Worm (Caenorhabditis elegans) whole organism, L2 larva: ENCODE data around the gene gfat-1.

Experiments used
- C34F6.9 ChIP-seq: fragments of 150-350 bp; optimal IDR thresholded peaks from 2 replicates; lab custom pipeline; 2014; ENCODE audit warnings: missing biosample characterization, missing genetic modification characterization
- F13H6.1 ChIP-seq: sonication (generic microtip); optimal IDR thresholded peaks from 2 replicates; lab custom pipeline; 2016; ENCODE audit warnings: missing genetic modification characterization, missing compliant biosample characterization
- R02D3.7 ChIP-seq: fragments of 150-350 bp; optimal IDR thresholded peaks from 2 replicates; lab custom pipeline; 2014; ENCODE audit warnings: missing biosample characterization, missing genetic modification characterization
- Y55F3AM.14 ChIP-seq: fragments of 200-800 bp; sonication (Bioruptor generic); optimal IDR thresholded peaks from 2 replicates; lab custom pipeline; 2018; ENCODE audit warnings: mild to moderate bottlenecking, missing genetic modification characterization, missing compliant biosample characterization
- ZK546.5 ChIP-seq: sonication (generic microtip); optimal IDR thresholded peaks from 2 replicates; lab custom pipeline; 2017; ENCODE audit warnings: missing biosample characterization, missing genetic modification characterization
- aly-2 ChIP-seq: fragments of 150-350 bp; optimal IDR thresholded peaks from 2 replicates; lab custom pipeline; 2014; ENCODE audit warnings: missing biosample characterization, missing genetic modification characterization
- ama-1 ChIP-seq: fragments of 150-350 bp; optimal IDR thresholded peaks from 2 replicates; lab custom pipeline; 2018; ENCODE audit warnings: inconsistent platforms
- blmp-1 ChIP-seq: sonication (generic microtip); optimal IDR thresholded peaks from 2 replicates; lab custom pipeline; 2017; ENCODE audit warnings: missing genetic modification characterization, mild to moderate bottlenecking, missing compliant biosample characterization, antibody characterized with exemption, moderate library complexity; ENCODE audit not compliant: insufficient read depth
- ceh-16 ChIP-seq: fragments of 150-350 bp; optimal IDR thresholded peaks from 2 replicates; lab custom pipeline; 2014; ENCODE audit warnings: missing biosample characterization, missing genetic modification characterization
- ceh-82 ChIP-seq: fragments of 150-350 bp; optimal IDR thresholded peaks from 2 replicates; lab custom pipeline; 2014; ENCODE audit warnings: missing biosample characterization, missing genetic modification characterization
- crh-2 ChIP-seq: sonication (generic microtip); optimal IDR thresholded peaks from 2 replicates; lab custom pipeline; 2017; ENCODE audit warnings: missing biosample characterization, missing genetic modification characterization
- dmd-4 ChIP-seq: sonication (generic microtip); optimal IDR thresholded peaks from 2 replicates; lab custom pipeline; 2017; ENCODE audit warnings: missing biosample characterization, missing genetic modification characterization
- egl-27 ChIP-seq: sonication (generic microtip); optimal IDR thresholded peaks from 3 replicates; lab custom pipeline; 2017; ENCODE audit warnings: missing biosample characterization, missing genetic modification reagents, missing genetic modification characterization
- elt-3 ChIP-seq: sonication (generic microtip); optimal IDR thresholded peaks from 2 replicates; lab custom pipeline; 2017; ENCODE audit warnings: missing biosample characterization, missing genetic modification characterization
- fos-1 ChIP-seq: fragments of 150-350 bp; optimal IDR thresholded peaks from 2 replicates; lab custom pipeline; 2014; ENCODE audit warnings: missing biosample characterization, missing genetic modification characterization
- gmeb-1 ChIP-seq: fragments of 150-350 bp; optimal IDR thresholded peaks from 2 replicates; lab custom pipeline; 2014; ENCODE audit warnings: missing biosample characterization, missing genetic modification characterization
- lin-11 ChIP-seq: fragments of 150-350 bp; sonication (generic microtip); optimal IDR thresholded peaks from 2 replicates; lab custom pipeline; 2014; ENCODE audit warnings: missing biosample characterization, missing genetic modification characterization, inconsistent platforms, mixed read lengths
- lin-13 ChIP-seq: fragments of 150-350 bp; optimal IDR thresholded peaks from 2 replicates; lab custom pipeline; 2014; ENCODE audit warnings: missing biosample characterization, missing genetic modification reagents, missing genetic modification characterization
- lin-39 ChIP-seq: fragments of 150-350 bp; optimal IDR thresholded peaks from 2 replicates; lab custom pipeline; 2014; ENCODE audit warnings: missing biosample characterization, missing genetic modification reagents, missing genetic modification characterization
- lsy-2 ChIP-seq, 2 experiments: fragments of 150-350 bp in 1 of 2; sonication (generic microtip) in 1 of 2; optimal IDR thresholded peaks; 2 replicates each; lab custom pipeline; 2014 to 2017; ENCODE audit warnings: missing biosample characterization in 2 of 2, missing genetic modification characterization in 2 of 2
- mab-5 ChIP-seq: fragments of 150-350 bp; optimal IDR thresholded peaks from 2 replicates; lab custom pipeline; 2014; ENCODE audit warnings: missing biosample characterization, missing genetic modification characterization
- mbf-1 ChIP-seq: sonication (generic microtip); optimal IDR thresholded peaks from 2 replicates; lab custom pipeline; 2017; ENCODE audit warnings: missing biosample characterization, missing genetic modification characterization
- mdl-1 ChIP-seq, 2 experiments: fragments of 150-350 bp in 1 of 2; sonication (generic microtip) in 1 of 2; optimal IDR thresholded peaks; 2 replicates each; lab custom pipeline; 2017; ENCODE audit warnings: missing biosample characterization in 2 of 2, missing genetic modification characterization in 2 of 2
- nhr-10 ChIP-seq: sonication (generic microtip); optimal IDR thresholded peaks from 2 replicates; lab custom pipeline; 2017; ENCODE audit warnings: missing biosample characterization, missing genetic modification characterization
- nhr-12 ChIP-seq: fragments of 150-350 bp; optimal IDR thresholded peaks from 2 replicates; lab custom pipeline; 2014; ENCODE audit warnings: missing biosample characterization, missing genetic modification characterization
- nhr-129 ChIP-seq: fragments of 150-350 bp; optimal IDR thresholded peaks from 2 replicates; lab custom pipeline; 2014; ENCODE audit warnings: missing biosample characterization, missing genetic modification characterization
- nhr-21 ChIP-seq: fragments of 150-350 bp; optimal IDR thresholded peaks from 2 replicates; lab custom pipeline; 2014; ENCODE audit warnings: missing biosample characterization, missing genetic modification characterization
- nhr-23 ChIP-seq: fragments of 150-350 bp; optimal IDR thresholded peaks from 2 replicates; lab custom pipeline; 2014; ENCODE audit warnings: missing biosample characterization, missing genetic modification reagents, missing genetic modification characterization
- nhr-237 ChIP-seq: fragments of 150-350 bp; optimal IDR thresholded peaks from 2 replicates; lab custom pipeline; 2014; ENCODE audit warnings: missing biosample characterization, missing genetic modification characterization
- nhr-25 ChIP-seq: fragments of 150-350 bp; sonication (generic microtip); optimal IDR thresholded peaks from 3 replicates; lab custom pipeline; 2014; ENCODE audit warnings: missing biosample characterization, missing genetic modification characterization
- nhr-77 ChIP-seq: fragments of 150-350 bp; optimal IDR thresholded peaks from 2 replicates; lab custom pipeline; 2014; ENCODE audit warnings: missing biosample characterization, missing genetic modification characterization
- peb-1 ChIP-seq: fragments of 150-350 bp; optimal IDR thresholded peaks from 2 replicates; lab custom pipeline; 2014; ENCODE audit warnings: missing biosample characterization, missing genetic modification characterization
- sem-4 ChIP-seq: fragments of 150-350 bp; optimal IDR thresholded peaks from 2 replicates; lab custom pipeline; 2014; ENCODE audit warnings: missing biosample characterization, missing genetic modification reagents, missing genetic modification characterization
- skn-1 ChIP-seq: sonication (generic microtip); optimal IDR thresholded peaks from 2 replicates; lab custom pipeline; 2017; ENCODE audit warnings: missing biosample characterization, missing genetic modification characterization
- sma-3 ChIP-seq: sonication (generic microtip); optimal IDR thresholded peaks from 2 replicates; lab custom pipeline; 2016; ENCODE audit warnings: missing genetic modification reagents, missing genetic modification characterization, missing compliant biosample characterization
- sma-9 ChIP-seq, 2 experiments: fragments of 150-350 bp in 1 of 2; sonication (generic microtip) in 1 of 2; optimal IDR thresholded peaks; 2 replicates each; lab custom pipeline; 2014 to 2016; ENCODE audit warnings: missing genetic modification characterization in 2 of 2, mild to moderate bottlenecking in 1 of 2, missing biosample characterization in 1 of 2, missing compliant biosample characterization in 1 of 2, missing genetic modification reagents in 1 of 2, moderate library complexity in 1 of 2
- snpc-4 ChIP-seq: fragments of 150-350 bp; optimal IDR thresholded peaks from 2 replicates; lab custom pipeline; 2014; ENCODE audit warnings: missing biosample characterization, missing genetic modification characterization
- unc-39 ChIP-seq: fragments of 150-350 bp; optimal IDR thresholded peaks from 2 replicates; lab custom pipeline; 2014; ENCODE audit warnings: missing biosample characterization, missing genetic modification characterization
- unc-55 ChIP-seq: fragments of 150-350 bp; sonication (generic microtip); optimal IDR thresholded peaks from 3 replicates; lab custom pipeline; 2014; ENCODE audit warnings: missing biosample characterization, missing genetic modification reagents, missing genetic modification characterization
- zag-1 ChIP-seq: fragments of 150-350 bp; optimal IDR thresholded peaks from 2 replicates; lab custom pipeline; 2014; ENCODE audit warnings: missing biosample characterization, missing genetic modification characterization
- ztf-11 ChIP-seq: sonication (generic microtip); optimal IDR thresholded peaks from 2 replicates; lab custom pipeline; 2017; ENCODE audit warnings: missing biosample characterization, missing genetic modification characterization

gfat-1 gene

DNA sequence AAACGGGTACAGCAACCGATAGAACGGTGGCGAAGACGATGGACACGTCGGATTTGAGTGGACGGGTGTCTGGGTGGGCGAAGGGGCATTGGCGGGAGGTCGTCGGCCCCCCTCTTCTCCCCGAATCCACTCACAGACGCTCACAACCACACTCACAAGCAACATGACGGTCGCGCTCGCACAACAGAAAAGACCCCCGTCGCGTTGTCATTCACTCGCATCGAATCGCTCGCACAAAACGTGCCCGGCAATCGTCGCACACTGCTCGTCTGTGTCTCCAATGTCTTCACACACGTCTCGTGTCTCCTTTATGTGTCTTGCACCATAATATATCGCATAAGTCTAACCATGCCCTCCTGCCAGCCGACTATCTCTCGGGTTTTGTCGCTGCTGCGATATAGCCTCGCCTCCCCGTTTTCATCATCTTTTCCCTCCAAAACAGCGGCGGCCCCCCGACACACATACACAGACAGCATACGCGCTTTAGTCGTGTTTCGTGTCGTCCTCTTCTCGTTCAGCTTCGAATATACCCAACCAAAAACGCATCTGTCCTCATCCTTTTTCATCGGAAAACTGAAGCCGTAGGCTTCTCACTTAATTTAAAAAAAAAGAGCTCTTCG is 38.9 kb upstream of the gfat-1 start (continued):
- TF ChIP-seq nhr-25 (tag; lab: Kevin White, UChicago) = peak; percentile 89
- TF ChIP-seq nhr-10 (tag; lab: Kevin White, UChicago) = no peak
- peak; percentile 91 for TF ChIP-seq Y55F3AM.14 (GFP tag; lab: Kevin White, UChicago)
- peak; percentile 87 for TF ChIP-seq C34F6.9 (tag; lab: Kevin White, UChicago)
- peak; percentile 46 for TF ChIP-seq ceh-82 (tag; lab: Kevin White, UChicago)
- TF ChIP-seq nhr-237 = no peak
- no peak for TF ChIP-seq elt-3 (tag; lab: Kevin White, UChicago)
- TF ChIP-seq nhr-77 (tag; lab: Kevin White, UChicago) = peak; percentile 6
- TF ChIP-seq mab-5 (tag; lab: Kevin White, UChicago) = peak; percentile 86
- no peak for TF ChIP-seq ZK546.5 (tag; lab: Kevin White, UChicago)
- peak; percentile 96 for TF ChIP-seq F13H6.1 (tag; lab: Kevin White, UChicago)
- peak; percentile 59 for TF ChIP-seq snpc-4
- TF ChIP-seq nhr-23 (tag; lab: Kevin White, UChicago) = no peak

DNA sequence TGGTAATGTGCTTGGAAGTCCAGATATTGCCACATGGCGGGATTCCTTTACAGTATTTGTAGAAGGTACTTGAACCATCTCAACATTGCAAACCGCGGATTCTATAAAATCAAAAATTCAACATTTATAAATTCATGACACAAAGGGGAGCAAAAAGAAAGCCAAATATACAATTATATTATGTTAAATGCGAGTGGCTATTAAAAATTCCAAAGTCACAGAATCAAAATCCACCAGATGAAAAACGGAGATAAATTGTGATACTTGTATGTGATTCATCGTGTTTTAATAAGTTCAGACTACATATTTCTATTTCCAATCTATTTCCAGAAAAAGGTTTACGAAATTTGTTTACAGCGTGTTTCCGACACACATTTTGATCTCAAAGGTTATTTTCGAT is 38.3 kb upstream of the gfat-1 start, which contains the start of gene din-1:
Gene din-1 (minus strand): TSS at position 101 of the 400 bp plus-strand sequence.
- TF ChIP-seq ceh-82 (tag; lab: Kevin White, UChicago) = no peak
- no peak for TF ChIP-seq lin-13 (GFP tag; lab: Kevin White, UChicago)
- no peak for TF ChIP-seq fos-1
- no peak for TF ChIP-seq lin-39 (tag; lab: Kevin White, UChicago)
- no peak for TF ChIP-seq ztf-11
- TF ChIP-seq nhr-25 (tag; lab: Kevin White, UChicago) = no peak
- no peak for TF ChIP-seq C34F6.9 (tag; lab: Kevin White, UChicago)
- no peak for TF ChIP-seq skn-1 (tag; lab: Kevin White, UChicago)
- TF ChIP-seq, all 48 proteins: peak for 0

DNA sequence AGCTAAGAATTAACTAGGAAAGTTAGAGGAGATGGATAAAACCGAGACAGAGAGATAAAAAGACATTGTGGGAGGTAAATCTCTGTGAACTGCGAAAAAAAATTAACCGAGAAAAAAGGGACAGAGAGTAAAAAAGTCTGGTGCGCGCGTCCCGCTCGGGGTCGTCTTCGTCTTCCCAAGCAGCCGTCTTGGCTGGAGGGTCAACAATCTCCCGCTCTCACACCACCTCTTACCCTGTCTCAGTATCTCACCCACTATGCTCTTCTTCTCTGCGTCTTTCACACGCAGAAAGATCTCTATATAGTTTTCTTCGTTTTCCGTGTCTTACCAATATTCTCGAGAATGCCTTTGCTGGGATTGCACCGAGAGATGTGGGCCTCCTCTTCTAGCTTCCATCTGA is 37.5 kb upstream of the gfat-1 start:
- no peak for TF ChIP-seq lin-11
- TF ChIP-seq ama-1 (lab: Kevin White, UChicago) = no peak
- TF ChIP-seq gmeb-1 (tag; lab: Kevin White, UChicago) = no peak
- TF ChIP-seq lsy-2 (tag; optimal IDR thresholded peaks at IDR 0.05; lab: Kevin White, UChicago) = peak in 1 of 2 experiments; percentile 41
- peak; percentile 44 for TF ChIP-seq blmp-1 (tag; lab: Kevin White, UChicago)
- no peak for TF ChIP-seq ceh-16
- TF ChIP-seq Y55F3AM.14 (GFP tag; lab: Kevin White, UChicago) = no peak
- TF ChIP-seq R02D3.7 (tag; lab: Kevin White, UChicago) = no peak
- no peak for TF ChIP-seq lin-39 (tag; lab: Kevin White, UChicago)
- TF ChIP-seq lin-13 (GFP tag; lab: Kevin White, UChicago) = peak; percentile 15
- no peak for TF ChIP-seq nhr-23 (tag; lab: Kevin White, UChicago)
- TF ChIP-seq zag-1 (tag; lab: Kevin White, UChicago) = no peak
- peak; percentile 47 for TF ChIP-seq nhr-25 (tag; lab: Kevin White, UChicago)
- TF ChIP-seq aly-2 (tag; lab: Kevin White, UChicago) = no peak
- TF ChIP-seq unc-55 = peak; percentile 54
- TF ChIP-seq nhr-12 (tag; lab: Kevin White, UChicago) = no peak
- TF ChIP-seq mbf-1 (tag; lab: Kevin White, UChicago) = no peak
- no peak for TF ChIP-seq sem-4 (tag; lab: Kevin White, UChicago)
- peak; percentile 67 for TF ChIP-seq F13H6.1 (tag; lab: Kevin White, UChicago)
- TF ChIP-seq snpc-4 = no peak
- TF ChIP-seq sma-3 (GFP tag; lab: Kevin White, UChicago) = peak; percentile 15
- no peak for TF ChIP-seq ZK546.5 (tag; lab: Kevin White, UChicago)
- TF ChIP-seq nhr-77 (tag; lab: Kevin White, UChicago) = no peak
- TF ChIP-seq egl-27 (tag; lab: Kevin White, UChicago) = peak; percentile 41
- no peak for TF ChIP-seq ztf-11
- TF ChIP-seq dmd-4 (tag; lab: Kevin White, UChicago) = no peak
- TF ChIP-seq ceh-82 (tag; lab: Kevin White, UChicago) = no peak
- no peak for TF ChIP-seq peb-1 (tag; lab: Kevin White, UChicago)
- TF ChIP-seq crh-2 = peak; percentile 38
- TF ChIP-seq nhr-129 = peak; percentile 80
- TF ChIP-seq mab-5 (tag; lab: Kevin White, UChicago) = no peak
- TF ChIP-seq sma-9 (GFP tag; optimal IDR thresholded peaks at IDR 0.05; lab: Kevin White, UChicago) = peak; percentile 77
- no peak for TF ChIP-seq sma-9 (tag; optimal IDR thresholded peaks at IDR 0.05; lab: Kevin White, UChicago)
- TF ChIP-seq unc-39 (tag; lab: Kevin White, UChicago) = no peak
- peak; percentile 50 for TF ChIP-seq fos-1
- peak; percentile 5 to 27 for TF ChIP-seq mdl-1 (tag; optimal IDR thresholded peaks at IDR 0.05; lab: Kevin White, UChicago)
- TF ChIP-seq C34F6.9 (tag; lab: Kevin White, UChicago) = peak; percentile 61
- TF ChIP-seq nhr-21 (tag; lab: Kevin White, UChicago) = peak; percentile 43
- TF ChIP-seq, all 48 proteins: peak for 15
